Worm (Caenorhabditis elegans) whole organism, mixed stage, embryonic: ENCODE results near the gene daf-38.
"Not testable (repeated sequence)": the region's sequence is repeated elsewhere in the genome, so short reads cannot be mapped to it uniquely, and the experiment has no call there.

Experiments
- M03D4.4 ChIP-seq: sonication (generic microtip); optimal IDR thresholded peaks from 2 replicates; lab custom pipeline; 2017; ENCODE audit warnings: mild to moderate bottlenecking, missing genetic modification characterization, missing compliant biosample characterization
- bed-3 ChIP-seq: fragments of 200-800 bp; sonication (Bioruptor generic); optimal IDR thresholded peaks from 3 replicates; lab custom pipeline; 2018; ENCODE audit warnings: mild to moderate bottlenecking, missing genetic modification characterization, moderate library complexity, missing compliant biosample characterization
- blmp-1 ChIP-seq: fragments of 150-350 bp; optimal IDR thresholded peaks from 2 replicates; lab custom pipeline; 2014; ENCODE audit warnings: missing biosample characterization, missing genetic modification characterization
- ceh-39 ChIP-seq: fragments of 150-350 bp; optimal IDR thresholded peaks from 2 replicates; lab custom pipeline; 2014; ENCODE audit warnings: missing biosample characterization, missing genetic modification characterization
- ceh-43 ChIP-seq: fragments of 200-800 bp; sonication (Bioruptor generic); optimal IDR thresholded peaks from 2 replicates; lab custom pipeline; 2018; ENCODE audit warnings: mild to moderate bottlenecking, missing genetic modification characterization, moderate library complexity, missing compliant biosample characterization
- ceh-83 ChIP-seq: fragments of 200-800 bp; sonication (Bioruptor generic); optimal IDR thresholded peaks from 2 replicates; lab custom pipeline; 2018; ENCODE audit warnings: mild to moderate bottlenecking, missing genetic modification characterization, missing compliant biosample characterization
- ces-1 ChIP-seq: fragments of 150-350 bp; optimal IDR thresholded peaks from 2 replicates; lab custom pipeline; 2014; ENCODE audit warnings: missing biosample characterization, missing genetic modification reagents, missing genetic modification characterization
- cnd-1 ChIP-seq: fragments of 200-800 bp; sonication (Bioruptor generic); optimal IDR thresholded peaks from 2 replicates; lab custom pipeline; 2018; ENCODE audit warnings: mild to moderate bottlenecking, missing genetic modification characterization, missing compliant biosample characterization
- drap-1 ChIP-seq: fragments of 200-800 bp; sonication (Bioruptor generic); optimal IDR thresholded peaks from 3 replicates; lab custom pipeline; 2018; ENCODE audit warnings: mild to moderate bottlenecking, missing genetic modification characterization, missing compliant biosample characterization
- elt-1 ChIP-seq: sonication (generic microtip); optimal IDR thresholded peaks from 2 replicates; lab custom pipeline; 2017; ENCODE audit warnings: missing genetic modification characterization, mild to moderate bottlenecking, missing compliant biosample characterization, antibody characterized with exemption, moderate library complexity, borderline replicate concordance; ENCODE audit not compliant: insufficient read depth
- elt-3 ChIP-seq: fragments of 150-350 bp; optimal IDR thresholded peaks from 2 replicates; lab custom pipeline; 2014; ENCODE audit warnings: missing biosample characterization, missing genetic modification characterization
- flh-1 ChIP-seq: fragments of 200-800 bp; sonication (Bioruptor generic); optimal IDR thresholded peaks from 2 replicates; lab custom pipeline; 2018; ENCODE audit warnings: mild to moderate bottlenecking, missing genetic modification characterization, moderate library complexity, missing compliant biosample characterization
- ham-2 ChIP-seq: fragments of 200-800 bp; sonication (Bioruptor generic); optimal IDR thresholded peaks from 2 replicates; lab custom pipeline; 2018; ENCODE audit warnings: mild to moderate bottlenecking, missing genetic modification characterization, missing compliant biosample characterization
- hlh-1 ChIP-seq: fragments of 150-350 bp; optimal IDR thresholded peaks from 2 replicates; lab custom pipeline; 2014; ENCODE audit warnings: missing biosample characterization, missing genetic modification reagents, missing genetic modification characterization
- lin-13 ChIP-seq: fragments of 150-350 bp; optimal IDR thresholded peaks from 2 replicates; lab custom pipeline; 2014; ENCODE audit warnings: missing biosample characterization, missing genetic modification characterization
- lin-32 ChIP-seq: fragments of 200-800 bp; sonication (Bioruptor generic); optimal IDR thresholded peaks from 2 replicates; lab custom pipeline; 2018; ENCODE audit warnings: mild to moderate bottlenecking, missing genetic modification characterization, missing compliant biosample characterization
- lsy-2 ChIP-seq: fragments of 150-350 bp; optimal IDR thresholded peaks from 2 replicates; lab custom pipeline; 2014; ENCODE audit warnings: missing biosample characterization, missing genetic modification characterization
- mab-5 ChIP-seq: fragments of 150-350 bp; optimal IDR thresholded peaks from 2 replicates; lab custom pipeline; 2014; ENCODE audit warnings: missing biosample characterization, missing genetic modification characterization
- mep-1 ChIP-seq: fragments of 150-350 bp; optimal IDR thresholded peaks from 2 replicates; lab custom pipeline; 2017; ENCODE audit warnings: missing biosample characterization, missing genetic modification reagents, missing genetic modification characterization, inconsistent platforms
- mls-2 ChIP-seq: sonication (generic microtip); optimal IDR thresholded peaks from 2 replicates; lab custom pipeline; 2016; ENCODE audit warnings: mild to moderate bottlenecking, missing genetic modification characterization, moderate library complexity, missing compliant biosample characterization
- nhr-2 ChIP-seq: fragments of 150-350 bp; optimal IDR thresholded peaks from 2 replicates; lab custom pipeline; 2014; ENCODE audit warnings: missing biosample characterization, missing genetic modification characterization
- nhr-237 ChIP-seq: fragments of 150-350 bp; optimal IDR thresholded peaks from 2 replicates; lab custom pipeline; 2014; ENCODE audit warnings: missing biosample characterization, missing genetic modification characterization
- nhr-76 ChIP-seq: sonication (generic microtip); optimal IDR thresholded peaks from 2 replicates; lab custom pipeline; 2017; ENCODE audit warnings: missing biosample characterization, missing genetic modification characterization
- pha-4 ChIP-seq: fragments of 150-350 bp; optimal IDR thresholded peaks from 2 replicates; lab custom pipeline; 2018; ENCODE audit warnings: missing biosample characterization, missing genetic modification reagents, missing genetic modification characterization
- sem-2 ChIP-seq: fragments of 200-800 bp; sonication (Bioruptor generic); optimal IDR thresholded peaks from 2 replicates; lab custom pipeline; 2018; ENCODE audit warnings: mild to moderate bottlenecking, missing genetic modification characterization, missing compliant biosample characterization
- snpc-4 ChIP-seq: fragments of 150-350 bp; optimal IDR thresholded peaks from 2 replicates; lab custom pipeline; 2014; ENCODE audit warnings: missing biosample characterization, missing genetic modification characterization
- sptf-1 ChIP-seq: sonication (generic microtip); optimal IDR thresholded peaks from 2 replicates; lab custom pipeline; 2017; ENCODE audit warnings: mild to moderate bottlenecking, missing genetic modification characterization, moderate library complexity, missing compliant biosample characterization
- tbx-8 ChIP-seq: fragments of 200-800 bp; sonication (Bioruptor generic); optimal IDR thresholded peaks from 2 replicates; lab custom pipeline; 2018; ENCODE audit warnings: mild to moderate bottlenecking, missing genetic modification characterization, moderate library complexity, missing compliant biosample characterization
- unc-120 ChIP-seq: sonication (generic microtip); optimal IDR thresholded peaks from 2 replicates; lab custom pipeline; 2017; ENCODE audit warnings: missing genetic modification characterization, missing compliant biosample characterization; ENCODE audit not compliant: poor library complexity, severe bottlenecking
- unc-39 ChIP-seq: fragments of 150-350 bp; optimal IDR thresholded peaks from 2 replicates; lab custom pipeline; 2014; ENCODE audit warnings: missing biosample characterization, missing genetic modification characterization
- unc-62 ChIP-seq: fragments of 150-350 bp; optimal IDR thresholded peaks from 2 replicates; lab custom pipeline; 2014; ENCODE audit warnings: missing biosample characterization, missing genetic modification reagents, missing genetic modification characterization
- ztf-11 ChIP-seq: fragments of 150-350 bp; optimal IDR thresholded peaks from 2 replicates; lab custom pipeline; 2014; ENCODE audit warnings: missing biosample characterization, missing genetic modification characterization

The daf-38 gene

DNA sequence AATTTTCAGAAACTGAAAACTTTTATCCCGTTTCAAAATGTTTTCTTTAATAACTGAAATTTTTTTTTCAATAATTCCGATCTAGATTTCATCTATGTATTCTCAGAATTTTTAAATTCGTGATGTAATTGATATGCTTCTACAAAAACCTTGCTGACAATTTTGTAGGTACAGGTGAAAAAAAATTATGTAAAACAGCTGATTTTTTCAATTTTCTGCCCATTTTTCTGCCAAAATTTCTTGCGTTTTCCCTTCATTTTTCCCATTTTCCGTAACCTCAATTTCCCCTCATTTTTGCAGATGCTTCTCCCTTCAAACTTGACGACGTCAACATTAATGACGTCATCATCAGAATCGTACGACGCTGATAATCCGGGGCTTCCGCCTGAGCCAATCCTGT lies at the start of gene daf-38:
Gene daf-38 (plus strand): TSS at position 301 of the 400 bp plus-strand sequence.
- TF ChIP-seq M03D4.4: no peak
- TF ChIP-seq mls-2 (tag; lab: Kevin White, UChicago): no peak
- no peak for TF ChIP-seq blmp-1
- no peak for TF ChIP-seq lin-13 (tag; lab: Kevin White, UChicago)
- no peak for TF ChIP-seq tbx-8 (GFP tag; lab: Kevin White, UChicago)
- TF ChIP-seq hlh-1 (tag; lab: Kevin White, UChicago): no peak
- TF ChIP-seq ceh-43 (GFP tag; lab: Kevin White, UChicago): no peak
- no peak for TF ChIP-seq mep-1
- no peak for TF ChIP-seq sem-2 (GFP tag; lab: Kevin White, UChicago)
- TF ChIP-seq drap-1 (GFP tag; lab: Kevin White, UChicago): no peak
- TF ChIP-seq, all 35 proteins: peak for 0

ce11 chrIV:15790846-15791245 lies 29.0 kb upstream of the daf-38 start, which contains the start of gene Y105C5A.1273:
Gene Y105C5A.1273, plus strand, starts transcription at chrIV:15791146.
- TF ChIP-seq ham-2; blmp-1; unc-120 (tag; lab: Kevin White, UChicago): not testable (repeated sequence)

DNA sequence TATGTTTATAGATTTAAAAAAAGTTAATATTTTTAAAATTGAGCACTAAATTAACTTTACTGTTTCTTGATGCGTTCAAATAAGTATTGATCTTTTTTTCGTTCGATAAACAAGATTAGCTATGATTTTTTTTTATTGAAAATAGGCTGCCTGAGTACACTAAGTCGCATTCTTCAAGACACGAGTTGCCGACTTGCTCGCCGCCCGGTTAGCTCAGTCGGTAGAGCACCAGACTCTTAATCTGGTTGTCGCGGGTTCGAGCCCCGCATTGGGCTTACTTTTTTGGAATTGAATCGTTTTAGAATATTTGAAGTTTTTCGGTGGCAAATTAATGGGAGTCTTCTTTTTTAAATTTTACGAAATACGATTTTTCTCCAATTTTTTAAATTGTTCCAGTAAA lies 26.6 kb upstream of the daf-38 start:
- TF ChIP-seq cnd-1 (no peak), ceh-43 (GFP tag; lab: Kevin White, UChicago) (no peak), ztf-11 (no peak), elt-1 (tag; lab: Kevin White, UChicago) (no peak), elt-3 (tag; lab: Kevin White, UChicago) (no peak), M03D4.4 (no peak), sptf-1 (no peak), lin-32 (GFP tag; lab: Kevin White, UChicago) (no peak), snpc-4 (tag; lab: Kevin White, UChicago) (no peak), ham-2 (no peak), drap-1 (GFP tag; lab: Kevin White, UChicago) (no peak), unc-62 (GFP tag; lab: Kevin White, UChicago) (no peak), ces-1 (no peak)

DNA sequence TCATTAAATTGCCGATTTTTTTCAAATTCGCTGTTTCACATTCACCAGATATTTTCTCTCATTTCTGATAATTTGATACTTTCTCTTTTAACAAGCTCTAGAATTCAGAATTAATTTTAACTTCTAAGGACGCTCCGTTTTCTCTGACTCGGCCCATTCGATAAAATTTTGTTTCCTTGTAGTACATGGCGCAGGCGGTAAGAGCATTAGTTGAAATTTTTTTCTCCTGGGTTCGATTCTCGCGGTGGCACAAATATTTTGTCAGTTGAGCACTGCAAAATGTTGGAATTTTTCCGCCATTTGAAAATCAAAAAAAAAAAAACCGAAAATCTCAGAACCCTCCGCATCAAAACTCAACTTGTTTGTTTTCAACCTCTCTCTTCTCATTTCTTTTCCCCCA lies 25.9 kb upstream of the daf-38 start:
- TF ChIP-seq mls-2 (tag; lab: Kevin White, UChicago) (no peak), sem-2 (GFP tag; lab: Kevin White, UChicago) (no peak), ceh-43 (GFP tag; lab: Kevin White, UChicago) (no peak), unc-120 (tag; lab: Kevin White, UChicago) (no peak), mab-5 (tag; lab: Kevin White, UChicago) (no peak), sptf-1 (no peak), ztf-11 (no peak), nhr-2 (tag; lab: Kevin White, UChicago) (no peak), M03D4.4 (no peak), unc-39 (tag; lab: Kevin White, UChicago) (no peak), hlh-1 (tag; lab: Kevin White, UChicago) (no peak), mep-1 (no peak), nhr-237 (no peak)

ce11 chrIV:15814044-15814443 lies 5.8 kb upstream of the daf-38 start:
- no peak for TF ChIP-seq unc-120 (tag; lab: Kevin White, UChicago)

DNA sequence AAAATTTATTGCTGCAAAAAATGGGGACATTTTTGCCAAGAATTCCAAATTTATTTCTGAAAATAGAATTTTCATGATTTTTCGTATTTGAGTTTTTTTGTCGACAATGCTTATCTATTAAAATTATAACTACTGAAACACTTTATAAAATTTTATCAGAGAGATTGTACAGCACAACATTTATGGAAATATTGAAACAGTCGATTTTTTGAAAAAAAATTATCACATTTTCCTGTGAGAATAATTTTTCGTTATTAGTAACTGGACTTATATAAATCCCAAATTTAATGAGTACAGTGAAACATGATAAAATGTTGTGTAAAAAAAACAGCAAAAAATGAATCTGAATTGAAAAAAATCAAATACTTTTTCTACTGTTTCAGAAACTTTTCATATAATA lies 2.4 kb upstream of the daf-38 start:
- TF ChIP-seq unc-39 (tag; lab: Kevin White, UChicago): no peak
- TF ChIP-seq ztf-11: no peak

DNA sequence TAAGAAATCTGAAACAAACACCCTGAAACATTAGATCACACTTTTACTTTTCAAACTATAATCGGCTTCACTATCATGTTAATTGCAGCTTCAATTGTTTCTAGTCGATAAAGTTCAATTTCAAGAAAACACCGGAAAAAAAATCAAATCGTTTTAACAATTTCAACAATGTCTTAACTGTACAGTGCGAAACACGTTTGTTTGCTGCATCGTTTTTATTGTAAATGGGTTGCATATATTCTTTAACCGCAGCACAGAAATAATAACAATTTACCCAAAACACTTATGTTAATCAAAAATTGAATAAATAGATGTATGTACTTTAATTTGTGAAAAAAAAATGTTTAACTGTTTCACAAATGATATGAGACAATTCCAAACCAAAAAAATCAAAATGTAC lies 24.2 kb downstream of the daf-38 start:
- TF ChIP-seq mab-5 (tag; lab: Kevin White, UChicago) (no peak), lin-32 (GFP tag; lab: Kevin White, UChicago) (no peak), lin-13 (tag; lab: Kevin White, UChicago) (no peak), lsy-2 (tag; lab: Kevin White, UChicago) (no peak), ztf-11 (no peak), unc-62 (GFP tag; lab: Kevin White, UChicago) (no peak), unc-120 (tag; lab: Kevin White, UChicago) (no peak), pha-4 (no peak), nhr-76 (tag; lab: Kevin White, UChicago) (no peak), mep-1 (no peak), bed-3 (GFP tag; lab: Kevin White, UChicago) (no peak), ceh-39 (no peak), unc-39 (tag; lab: Kevin White, UChicago) (no peak), ces-1 (no peak), nhr-2 (tag; lab: Kevin White, UChicago) (no peak), flh-1 (GFP tag; lab: Kevin White, UChicago) (no peak), M03D4.4 (no peak), drap-1 (GFP tag; lab: Kevin White, UChicago) (no peak), ceh-83 (GFP tag; lab: Kevin White, UChicago) (no peak), elt-3 (tag; lab: Kevin White, UChicago) (no peak)
